Worm (Caenorhabditis elegans) whole organism, L4/young adult: ENCODE measurements around the gene C35D10.3.

Source experiments
- dao-5 ChIP-seq: sonication (generic microtip); optimal IDR thresholded peaks from 2 replicates; lab custom pipeline; 2016; ENCODE audit warnings: missing genotype, missing genetic modification characterization, moderate library complexity, missing compliant biosample characterization
- him-1 ChIP-seq: sonication (generic microtip); optimal IDR thresholded peaks from 2 replicates; lab custom pipeline; 2016; ENCODE audit warnings: missing genotype, missing genetic modification reagents, missing genetic modification characterization, missing compliant biosample characterization

ce11 chrIII:4912317-4912716, 43.6 kb downstream of the C35D10.3 start, which contains the start of the genes F26F4.9 and cee-1:
- TF ChIP-seq him-1 (no peak), dao-5 (tag; lab: Kevin White, UChicago) (no peak)
